Worm (Caenorhabditis elegans) whole organism, L2 larva: ENCODE results near the gene ztf-1.

Experiments
- C34F6.9 ChIP-seq: fragments of 150-350 bp; optimal IDR thresholded peaks from 2 replicates; lab custom pipeline; 2014; ENCODE audit warnings: missing biosample characterization, missing genetic modification characterization
- F13H6.1 ChIP-seq: sonication (generic microtip); optimal IDR thresholded peaks from 2 replicates; lab custom pipeline; 2016; ENCODE audit warnings: missing genetic modification characterization, missing compliant biosample characterization
- R02D3.7 ChIP-seq: fragments of 150-350 bp; optimal IDR thresholded peaks from 2 replicates; lab custom pipeline; 2014; ENCODE audit warnings: missing biosample characterization, missing genetic modification characterization
- ZK546.5 ChIP-seq: sonication (generic microtip); optimal IDR thresholded peaks from 2 replicates; lab custom pipeline; 2017; ENCODE audit warnings: missing biosample characterization, missing genetic modification characterization
- alr-1 ChIP-seq: fragments of 150-350 bp; optimal IDR thresholded peaks from 2 replicates; lab custom pipeline; 2014; ENCODE audit warnings: missing biosample characterization, missing genetic modification characterization
- ceh-16 ChIP-seq: fragments of 150-350 bp; optimal IDR thresholded peaks from 2 replicates; lab custom pipeline; 2014; ENCODE audit warnings: missing biosample characterization, missing genetic modification characterization
- ceh-82 ChIP-seq: fragments of 150-350 bp; optimal IDR thresholded peaks from 2 replicates; lab custom pipeline; 2014; ENCODE audit warnings: missing biosample characterization, missing genetic modification characterization
- crh-2 ChIP-seq: sonication (generic microtip); optimal IDR thresholded peaks from 2 replicates; lab custom pipeline; 2017; ENCODE audit warnings: missing biosample characterization, missing genetic modification characterization
- dmd-4 ChIP-seq: sonication (generic microtip); optimal IDR thresholded peaks from 2 replicates; lab custom pipeline; 2017; ENCODE audit warnings: missing biosample characterization, missing genetic modification characterization
- elt-1 ChIP-seq: fragments of 150-350 bp; optimal IDR thresholded peaks from 2 replicates; lab custom pipeline; 2014; ENCODE audit warnings: missing biosample characterization, missing genetic modification characterization
- elt-3 ChIP-seq: sonication (generic microtip); optimal IDR thresholded peaks from 2 replicates; lab custom pipeline; 2017; ENCODE audit warnings: missing biosample characterization, missing genetic modification characterization
- gmeb-1 ChIP-seq: fragments of 150-350 bp; optimal IDR thresholded peaks from 2 replicates; lab custom pipeline; 2014; ENCODE audit warnings: missing biosample characterization, missing genetic modification characterization
- lin-11 ChIP-seq: fragments of 150-350 bp; sonication (generic microtip); optimal IDR thresholded peaks from 2 replicates; lab custom pipeline; 2014; ENCODE audit warnings: missing biosample characterization, missing genetic modification characterization, inconsistent platforms, mixed read lengths
- lin-13 ChIP-seq: fragments of 150-350 bp; optimal IDR thresholded peaks from 2 replicates; lab custom pipeline; 2014; ENCODE audit warnings: missing biosample characterization, missing genetic modification reagents, missing genetic modification characterization
- lin-39 ChIP-seq: fragments of 150-350 bp; optimal IDR thresholded peaks from 2 replicates; lab custom pipeline; 2014; ENCODE audit warnings: missing biosample characterization, missing genetic modification reagents, missing genetic modification characterization
- lsy-2 ChIP-seq, 2 experiments: fragments of 150-350 bp in 1 of 2; sonication (generic microtip) in 1 of 2; optimal IDR thresholded peaks; 2 replicates each; lab custom pipeline; 2014 to 2017; ENCODE audit warnings: missing biosample characterization in 2 of 2, missing genetic modification characterization in 2 of 2
- mab-5 ChIP-seq: fragments of 150-350 bp; optimal IDR thresholded peaks from 2 replicates; lab custom pipeline; 2014; ENCODE audit warnings: missing biosample characterization, missing genetic modification characterization
- mbf-1 ChIP-seq: sonication (generic microtip); optimal IDR thresholded peaks from 2 replicates; lab custom pipeline; 2017; ENCODE audit warnings: missing biosample characterization, missing genetic modification characterization
- mdl-1 ChIP-seq, 2 experiments: fragments of 150-350 bp in 1 of 2; sonication (generic microtip) in 1 of 2; optimal IDR thresholded peaks; 2 replicates each; lab custom pipeline; 2017; ENCODE audit warnings: missing biosample characterization in 2 of 2, missing genetic modification characterization in 2 of 2
- nhr-10 ChIP-seq: sonication (generic microtip); optimal IDR thresholded peaks from 2 replicates; lab custom pipeline; 2017; ENCODE audit warnings: missing biosample characterization, missing genetic modification characterization
- nhr-11 ChIP-seq: fragments of 150-350 bp; optimal IDR thresholded peaks from 2 replicates; lab custom pipeline; 2014; ENCODE audit warnings: missing biosample characterization, missing genetic modification characterization
- nhr-12 ChIP-seq: fragments of 150-350 bp; optimal IDR thresholded peaks from 2 replicates; lab custom pipeline; 2014; ENCODE audit warnings: missing biosample characterization, missing genetic modification characterization
- nhr-21 ChIP-seq: fragments of 150-350 bp; optimal IDR thresholded peaks from 2 replicates; lab custom pipeline; 2014; ENCODE audit warnings: missing biosample characterization, missing genetic modification characterization
- nhr-25 ChIP-seq: fragments of 150-350 bp; sonication (generic microtip); optimal IDR thresholded peaks from 3 replicates; lab custom pipeline; 2014; ENCODE audit warnings: missing biosample characterization, missing genetic modification characterization
- nhr-6 ChIP-seq: fragments of 150-350 bp; optimal IDR thresholded peaks from 2 replicates; lab custom pipeline; 2014; ENCODE audit warnings: missing biosample characterization, missing genetic modification characterization
- nhr-77 ChIP-seq: fragments of 150-350 bp; optimal IDR thresholded peaks from 2 replicates; lab custom pipeline; 2014; ENCODE audit warnings: missing biosample characterization, missing genetic modification characterization
- peb-1 ChIP-seq: fragments of 150-350 bp; optimal IDR thresholded peaks from 2 replicates; lab custom pipeline; 2014; ENCODE audit warnings: missing biosample characterization, missing genetic modification characterization
- sem-4 ChIP-seq: fragments of 150-350 bp; optimal IDR thresholded peaks from 2 replicates; lab custom pipeline; 2014; ENCODE audit warnings: missing biosample characterization, missing genetic modification reagents, missing genetic modification characterization
- skn-1 ChIP-seq: sonication (generic microtip); optimal IDR thresholded peaks from 2 replicates; lab custom pipeline; 2017; ENCODE audit warnings: missing biosample characterization, missing genetic modification characterization
- sma-9 ChIP-seq, 2 experiments: fragments of 150-350 bp in 1 of 2; sonication (generic microtip) in 1 of 2; optimal IDR thresholded peaks; 2 replicates each; lab custom pipeline; 2014 to 2016; ENCODE audit warnings: missing genetic modification characterization in 2 of 2, mild to moderate bottlenecking in 1 of 2, missing biosample characterization in 1 of 2, missing compliant biosample characterization in 1 of 2, missing genetic modification reagents in 1 of 2, moderate library complexity in 1 of 2
- snpc-4 ChIP-seq: fragments of 150-350 bp; optimal IDR thresholded peaks from 2 replicates; lab custom pipeline; 2014; ENCODE audit warnings: missing biosample characterization, missing genetic modification characterization
- unc-62 ChIP-seq: fragments of 150-350 bp; optimal IDR thresholded peaks from 2 replicates; lab custom pipeline; 2014; ENCODE audit warnings: missing biosample characterization, missing genetic modification reagents, missing genetic modification characterization
- zag-1 ChIP-seq: fragments of 150-350 bp; optimal IDR thresholded peaks from 2 replicates; lab custom pipeline; 2014; ENCODE audit warnings: missing biosample characterization, missing genetic modification characterization
- ztf-1 ChIP-seq: fragments of 200-800 bp; sonication (Bioruptor generic); conservative IDR thresholded peaks from 2 replicates; pipeline ENCODE4 v1.3.6; 2022; ENCODE audit warnings: missing genetic modification characterization, missing compliant biosample characterization
- ztf-11 ChIP-seq: sonication (generic microtip); optimal IDR thresholded peaks from 2 replicates; lab custom pipeline; 2017; ENCODE audit warnings: missing biosample characterization, missing genetic modification characterization

ztf-1 gene

DNA sequence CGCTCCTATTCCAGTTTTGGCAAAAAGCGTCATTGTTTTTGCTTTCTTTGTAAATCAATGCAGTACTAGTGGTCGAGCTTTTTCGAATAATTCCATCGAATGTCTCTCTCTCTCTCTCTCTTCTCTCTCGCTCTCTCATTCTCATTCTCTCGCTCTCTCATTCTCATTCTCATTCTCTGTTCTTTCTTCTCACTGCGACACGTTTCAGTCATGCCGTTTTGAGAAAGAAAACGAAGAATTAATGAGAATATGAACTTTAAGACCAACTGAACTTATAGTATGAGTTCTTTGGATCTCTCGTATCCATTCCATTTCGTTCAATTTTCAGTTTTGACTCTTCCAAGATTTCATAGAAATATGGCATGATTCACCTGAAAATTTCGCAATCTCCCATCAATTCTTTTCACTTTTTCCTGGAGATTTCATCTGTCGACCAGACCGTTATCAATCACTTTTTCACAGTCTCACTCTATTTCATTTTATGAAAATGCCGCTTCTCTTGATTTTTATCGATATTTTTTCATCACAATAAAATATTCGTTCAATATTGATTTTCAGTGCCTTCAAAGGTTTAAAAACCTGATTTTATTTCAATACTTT, 19.6 kb downstream of the ztf-1 start (continued):
- TF ChIP-seq skn-1 (tag; lab: Kevin White, UChicago): no peak
- TF ChIP-seq peb-1: no peak
- TF ChIP-seq ztf-1 (GFP tag; lab: Robert Waterston, UW): no peak
- no peak for TF ChIP-seq alr-1
- TF ChIP-seq nhr-77 (tag; lab: Kevin White, UChicago): no peak
- TF ChIP-seq nhr-11 (tag; lab: Kevin White, UChicago): no peak
- peak in 1 of 2 experiments; percentile 7 for TF ChIP-seq lsy-2 (tag; optimal IDR thresholded peaks at IDR 0.05; lab: Kevin White, UChicago)
- no peak for TF ChIP-seq lin-13 (GFP tag; lab: Kevin White, UChicago)
- TF ChIP-seq unc-62 (GFP tag; lab: Kevin White, UChicago): no peak
- TF ChIP-seq nhr-25 (tag; lab: Kevin White, UChicago): no peak
- TF ChIP-seq nhr-10 (tag; lab: Kevin White, UChicago): no peak
- no peak for TF ChIP-seq lin-11
- TF ChIP-seq sma-9 (GFP tag; optimal IDR thresholded peaks at IDR 0.05; lab: Kevin White, UChicago): peak; percentile 39
- no peak for TF ChIP-seq sma-9 (tag; optimal IDR thresholded peaks at IDR 0.05; lab: Kevin White, UChicago)
- no peak for TF ChIP-seq nhr-6
- TF ChIP-seq ztf-11 (tag; lab: Kevin White, UChicago): no peak
- no peak for TF ChIP-seq gmeb-1 (tag; lab: Kevin White, UChicago)
- TF ChIP-seq ceh-82: no peak
- no peak for TF ChIP-seq F13H6.1 (tag; lab: Kevin White, UChicago)
- TF ChIP-seq elt-1 (tag; lab: Kevin White, UChicago): no peak

DNA sequence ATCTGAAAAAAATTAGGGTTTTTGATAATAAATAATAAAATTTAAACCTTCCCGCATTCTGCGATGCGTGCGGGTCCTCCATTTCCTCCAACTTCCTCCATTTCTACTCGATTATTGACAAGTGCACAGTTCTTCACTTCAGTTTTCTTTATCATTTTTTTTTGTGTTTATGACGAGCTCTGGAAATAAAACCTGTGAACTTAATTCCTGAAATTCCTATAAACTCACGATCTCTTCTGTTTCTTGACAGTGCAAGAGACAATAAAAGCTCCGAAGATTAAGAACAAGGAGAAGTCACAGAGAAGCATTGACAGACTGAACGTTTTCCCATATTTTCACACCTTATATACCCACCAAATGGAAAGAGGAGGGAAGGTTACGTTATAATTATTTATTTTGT, 20.3 kb downstream of the ztf-1 start, which contains the start of gene K02D10.3:
K02D10.3 (minus strand) TSS at position 101 of the 400 bp plus-strand sequence.
- no peak for TF ChIP-seq elt-1 (tag; lab: Kevin White, UChicago)
- TF ChIP-seq lin-13 (GFP tag; lab: Kevin White, UChicago): no peak
- TF ChIP-seq snpc-4 (tag; lab: Kevin White, UChicago): no peak
- TF ChIP-seq sma-9 (GFP tag; optimal IDR thresholded peaks at IDR 0.05; lab: Kevin White, UChicago): no peak
- no peak for TF ChIP-seq sma-9 (tag; optimal IDR thresholded peaks at IDR 0.05; lab: Kevin White, UChicago)
- TF ChIP-seq lin-39 (tag; lab: Kevin White, UChicago): no peak
- TF ChIP-seq F13H6.1 (tag; lab: Kevin White, UChicago): no peak
- TF ChIP-seq mbf-1: no peak
- no peak for TF ChIP-seq mab-5 (tag; lab: Kevin White, UChicago)
- TF ChIP-seq alr-1: no peak
- no peak for TF ChIP-seq nhr-21 (tag; lab: Kevin White, UChicago)
- no peak for TF ChIP-seq lsy-2 (tag; optimal IDR thresholded peaks at IDR 0.05; lab: Kevin White, UChicago)
- TF ChIP-seq peb-1: no peak

DNA sequence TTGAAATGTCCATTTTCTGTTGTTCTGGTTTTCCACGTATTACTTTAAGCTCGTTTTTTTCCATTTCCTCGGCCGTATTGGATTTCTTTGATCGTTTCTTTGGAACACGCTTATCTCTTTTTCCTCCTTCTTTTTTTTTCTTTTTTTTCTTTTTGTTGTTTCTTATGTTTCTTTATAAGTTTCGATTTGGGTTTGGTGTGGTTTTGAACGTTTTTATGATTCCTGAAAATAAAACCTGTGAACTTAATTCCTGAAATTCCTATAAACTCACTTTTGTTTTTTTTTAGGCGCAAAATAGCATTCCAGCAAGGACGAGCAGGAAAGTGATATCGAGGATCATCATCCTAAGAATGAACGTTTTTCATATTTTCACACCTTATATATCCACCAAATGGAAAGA, 21.0 kb downstream of the ztf-1 start, which contains the start of gene K02D10.2:
K02D10.2 (minus strand) TSS at position 101 of the 400 bp plus-strand sequence.
- TF ChIP-seq mdl-1 (tag; optimal IDR thresholded peaks at IDR 0.05; lab: Kevin White, UChicago): no peak
- TF ChIP-seq R02D3.7: no peak
- no peak for TF ChIP-seq nhr-12 (tag; lab: Kevin White, UChicago)
- no peak for TF ChIP-seq crh-2
- TF ChIP-seq ceh-82: no peak
- no peak for TF ChIP-seq elt-3 (tag; lab: Kevin White, UChicago)
- no peak for TF ChIP-seq zag-1
- no peak for TF ChIP-seq ceh-16 (tag; lab: Kevin White, UChicago)
- no peak for TF ChIP-seq elt-1 (tag; lab: Kevin White, UChicago)
- no peak for TF ChIP-seq nhr-77 (tag; lab: Kevin White, UChicago)
- TF ChIP-seq nhr-25 (tag; lab: Kevin White, UChicago): no peak
- TF ChIP-seq ZK546.5: no peak
- no peak for TF ChIP-seq F13H6.1 (tag; lab: Kevin White, UChicago)
- no peak for TF ChIP-seq mab-5 (tag; lab: Kevin White, UChicago)
- no peak for TF ChIP-seq dmd-4
- no peak for TF ChIP-seq alr-1
- TF ChIP-seq C34F6.9 (tag; lab: Kevin White, UChicago): no peak
- TF ChIP-seq sem-4 (tag; lab: Kevin White, UChicago): no peak

DNA sequence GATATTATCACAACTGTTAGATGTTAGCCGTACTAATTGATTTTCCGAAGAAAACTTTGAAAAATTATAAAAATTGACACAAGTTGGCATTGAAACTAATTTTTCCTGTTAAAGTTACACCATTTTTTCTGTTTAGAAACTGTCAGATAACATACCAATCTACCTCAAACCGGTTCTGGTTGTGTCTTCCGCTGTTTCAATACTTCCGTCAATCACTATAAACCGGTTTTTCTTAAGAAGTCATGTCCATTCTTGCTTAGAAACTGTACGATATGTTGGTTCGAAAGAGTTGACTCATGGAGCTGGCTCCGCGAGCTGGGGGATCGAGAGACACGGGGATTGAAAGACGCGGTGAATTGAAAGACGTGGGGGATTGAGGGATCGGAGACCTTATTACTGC, 21.9 kb downstream of the ztf-1 start:
- TF ChIP-seq ztf-1 (GFP tag; lab: Robert Waterston, UW) (no peak), mdl-1 (tag; optimal IDR thresholded peaks at IDR 0.05; lab: Kevin White, UChicago) (no peak), nhr-25 (tag; lab: Kevin White, UChicago) (peak; percentile 48), nhr-6 (no peak)
